Worm (Caenorhabditis elegans) whole organism, early embryonic: ENCODE data around the gene cdkl-1.

ENCODE experiments used
- B0310.2 ChIP-seq: sonication (generic microtip); optimal IDR thresholded peaks from 2 replicates; lab custom pipeline; 2016; ENCODE audit warnings: mild to moderate bottlenecking, missing genetic modification characterization, missing compliant biosample characterization
- F13C5.2 ChIP-seq: sonication (generic microtip); optimal IDR thresholded peaks from 2 replicates; lab custom pipeline; 2017; ENCODE audit warnings: mild to moderate bottlenecking, missing genetic modification characterization, inconsistent platforms, missing compliant biosample characterization
- aly-1 ChIP-seq: sonication (generic microtip); optimal IDR thresholded peaks from 2 replicates; lab custom pipeline; 2016; ENCODE audit warnings: missing genetic modification characterization, missing compliant biosample characterization
- ama-1 ChIP-seq: fragments of 150-350 bp; optimal IDR thresholded peaks from 2 replicates; lab custom pipeline; 2014
- ceh-13 ChIP-seq: fragments of 200-800 bp; sonication (Bioruptor generic); optimal IDR thresholded peaks from 2 replicates; lab custom pipeline; 2018; ENCODE audit warnings: mild to moderate bottlenecking, missing genetic modification characterization, missing compliant biosample characterization
- ceh-36 ChIP-seq: sonication (generic microtip); optimal IDR thresholded peaks from 2 replicates; lab custom pipeline; 2016; ENCODE audit warnings: missing genetic modification characterization, inconsistent platforms, missing compliant biosample characterization
- ets-7 ChIP-seq: sonication (generic microtip); optimal IDR thresholded peaks from 2 replicates; lab custom pipeline; 2016; ENCODE audit warnings: missing genotype, missing genetic modification characterization, missing compliant biosample characterization
- flt-1 ChIP-seq: fragments of 200-800 bp; sonication (Bioruptor generic); IDR thresholded peaks from 2 replicates; pipeline ENCODE4 v1.3.6; 2022; ENCODE audit warnings: missing genetic modification characterization, missing compliant biosample characterization
- hmbx-1 ChIP-seq: sonication (generic microtip); optimal IDR thresholded peaks from 2 replicates; lab custom pipeline; 2016; ENCODE audit warnings: mild to moderate bottlenecking, missing genetic modification characterization, missing compliant biosample characterization
- hmg-4 ChIP-seq: fragments of 200-800 bp; sonication (Bioruptor generic); optimal IDR thresholded peaks from 2 replicates; lab custom pipeline; 2018; ENCODE audit warnings: mild to moderate bottlenecking, missing genetic modification characterization, missing compliant biosample characterization
- hnd-1 ChIP-seq: sonication (generic microtip); optimal IDR thresholded peaks from 2 replicates; lab custom pipeline; 2016; ENCODE audit warnings: missing genetic modification characterization, missing compliant biosample characterization
- pes-1 ChIP-seq: fragments of 200-800 bp; sonication (Bioruptor generic); IDR thresholded peaks from 2 replicates; pipeline ENCODE4 v1.3.6; 2022; ENCODE audit warnings: missing genetic modification reagents, missing genetic modification characterization, missing compliant biosample characterization
- scrt-1 ChIP-seq: fragments of 200-800 bp; sonication (Bioruptor generic); IDR thresholded peaks from 2 replicates; pipeline ENCODE4 v1.3.6; 2022; ENCODE audit warnings: missing genetic modification characterization, missing compliant biosample characterization
- sea-1 ChIP-seq: fragments of 200-800 bp; sonication (Bioruptor generic); conservative IDR thresholded peaks from 2 replicates; pipeline ENCODE4 v1.3.6; 2022; ENCODE audit warnings: missing genetic modification characterization, missing compliant biosample characterization
- tbx-11 ChIP-seq: fragments of 200-800 bp; sonication (Bioruptor generic); IDR thresholded peaks from 2 replicates; pipeline ENCODE4 v1.3.6; 2022; ENCODE audit warnings: missing genetic modification characterization, missing compliant biosample characterization
- tbx-37 ChIP-seq: fragments of 200-800 bp; sonication (Bioruptor generic); conservative IDR thresholded peaks from 2 replicates; pipeline ENCODE4 v1.3.6; 2022; ENCODE audit warnings: missing genetic modification reagents, missing genetic modification characterization, missing compliant biosample characterization
- tra-4 ChIP-seq: sonication (generic microtip); optimal IDR thresholded peaks from 2 replicates; lab custom pipeline; 2017; ENCODE audit warnings: missing genetic modification characterization, missing compliant biosample characterization

The cdkl-1 gene

DNA sequence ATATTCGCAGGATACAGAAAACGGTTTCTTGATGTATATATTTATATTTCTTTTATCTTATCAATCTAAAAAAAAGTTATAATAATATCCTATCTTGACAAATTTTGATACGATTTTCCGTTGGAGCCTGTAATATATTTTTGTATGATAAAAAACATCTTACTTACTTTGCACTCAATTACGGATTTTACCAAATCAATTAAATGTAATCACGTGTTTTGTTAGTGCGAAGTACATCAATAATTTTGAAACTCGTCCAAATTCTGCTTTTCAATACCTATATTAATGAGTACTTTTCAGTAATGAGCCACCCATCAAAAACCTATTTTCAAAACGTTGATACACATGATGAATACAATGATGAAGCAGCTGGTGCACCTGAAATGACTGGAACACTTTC lies 50.7 kb downstream of the cdkl-1 start, which contains the start of gene T19C4.1:
TSS of gene T19C4.1 (plus strand) at position 301 of the 400 bp plus-strand sequence.
- TF ChIP-seq ama-1 (no peak), scrt-1 (GFP tag; lab: Robert Waterston, UW) (no peak), pes-1 (GFP tag; lab: Robert Waterston, UW) (no peak), hmg-4 (no peak), ceh-13 (GFP tag; lab: Kevin White, UChicago) (no peak), tbx-37 (GFP tag; lab: Robert Waterston, UW) (no peak), F13C5.2 (tag; lab: Kevin White, UChicago) (no peak), hmbx-1 (no peak), tbx-11 (GFP tag; lab: Robert Waterston, UW) (no peak), sea-1 (no peak), B0310.2 (tag; lab: Kevin White, UChicago) (no peak), hnd-1 (tag; lab: Kevin White, UChicago) (no peak), aly-1 (tag; lab: Kevin White, UChicago) (no peak), tra-4 (tag; lab: Kevin White, UChicago) (no peak), flt-1 (GFP tag; lab: Robert Waterston, UW) (no peak), ets-7 (no peak)

DNA sequence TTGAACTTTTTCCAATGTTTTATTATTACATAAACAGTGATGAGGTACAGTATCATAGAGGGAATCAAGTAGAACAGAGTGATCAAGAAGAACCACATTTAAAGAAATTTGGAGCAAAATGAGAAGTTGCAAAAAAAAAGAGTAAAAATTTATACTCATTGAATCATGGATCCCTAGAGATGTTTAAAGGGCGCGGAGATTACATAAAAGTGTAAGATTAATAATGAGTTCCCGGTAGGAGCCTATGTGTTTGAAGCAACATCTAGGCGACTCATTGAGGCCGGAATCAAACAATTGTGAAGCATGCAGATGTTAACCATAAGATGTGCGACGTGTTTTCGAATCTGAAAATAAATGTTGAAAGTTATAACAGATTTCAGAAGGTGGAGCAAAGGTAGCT lies 53.6 kb downstream of the cdkl-1 start, which contains the start of gene srg-39:
TSS of gene srg-39 (minus strand) at position 101 of the 400 bp plus-strand sequence.
- no peak for TF ChIP-seq tra-4 (tag; lab: Kevin White, UChicago)
- no peak for TF ChIP-seq F13C5.2 (tag; lab: Kevin White, UChicago)
- TF ChIP-seq tbx-11 (GFP tag; lab: Robert Waterston, UW) = no peak
- TF ChIP-seq ets-7 = no peak
- no peak for TF ChIP-seq ama-1
- TF ChIP-seq hnd-1 (tag; lab: Kevin White, UChicago) = no peak
- no peak for TF ChIP-seq B0310.2 (tag; lab: Kevin White, UChicago)
- TF ChIP-seq pes-1 (GFP tag; lab: Robert Waterston, UW) = no peak
- no peak for TF ChIP-seq hmbx-1
- TF ChIP-seq sea-1 = no peak

DNA sequence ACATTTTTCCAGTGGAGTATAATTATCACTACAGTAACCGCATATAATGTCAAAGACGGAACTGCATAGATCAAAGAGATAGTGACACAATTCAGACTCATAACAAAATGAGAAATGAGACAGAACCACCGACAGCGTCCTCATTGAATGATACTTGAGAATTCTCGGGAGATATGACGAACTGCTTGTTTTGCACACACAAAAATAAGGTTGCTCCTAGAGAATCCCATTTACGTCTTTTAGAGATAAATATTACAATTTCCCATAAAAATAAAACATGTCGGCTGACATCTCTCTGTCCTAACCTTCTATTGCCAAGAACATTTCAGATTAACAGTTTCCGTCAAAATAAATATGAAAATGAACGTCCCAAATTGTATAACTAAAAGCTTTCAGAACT lies 56.9 kb downstream of the cdkl-1 start, which contains the start of gene srg-38:
TSS of gene srg-38 (minus strand) at position 101 of the 400 bp plus-strand sequence.
- TF ChIP-seq hmg-4 (no peak), hmbx-1 (no peak), F13C5.2 (tag; lab: Kevin White, UChicago) (no peak), hnd-1 (tag; lab: Kevin White, UChicago) (no peak), ceh-13 (GFP tag; lab: Kevin White, UChicago) (no peak), flt-1 (GFP tag; lab: Robert Waterston, UW) (no peak), ceh-36 (tag; lab: Kevin White, UChicago) (no peak)

DNA sequence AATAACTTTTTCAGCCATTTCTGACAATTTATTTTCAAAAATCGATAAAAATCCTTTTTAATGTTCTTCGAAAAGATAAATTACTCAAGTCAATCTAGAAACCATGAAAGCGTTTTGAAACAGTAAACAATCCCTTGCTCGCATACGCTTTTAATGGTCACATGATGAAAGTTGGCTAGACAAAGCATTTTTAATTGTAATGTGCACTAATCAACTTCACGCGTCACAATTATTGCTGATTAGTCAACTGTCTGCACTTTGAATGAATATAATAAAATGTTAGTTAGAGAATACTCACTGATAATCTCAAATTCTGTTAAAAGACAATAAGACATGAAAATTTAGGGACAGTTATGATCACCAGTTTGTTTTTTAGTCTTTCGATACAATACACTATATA lies 57.9 kb downstream of the cdkl-1 start:
- no peak for TF ChIP-seq scrt-1 (GFP tag; lab: Robert Waterston, UW)
- no peak for TF ChIP-seq ets-7
- no peak for TF ChIP-seq pes-1 (GFP tag; lab: Robert Waterston, UW)
- no peak for TF ChIP-seq flt-1 (GFP tag; lab: Robert Waterston, UW)
- TF ChIP-seq hmg-4 = no peak
- no peak for TF ChIP-seq hnd-1 (tag; lab: Kevin White, UChicago)
- no peak for TF ChIP-seq tbx-11 (GFP tag; lab: Robert Waterston, UW)
- TF ChIP-seq ceh-36 (tag; lab: Kevin White, UChicago) = no peak
- no peak for TF ChIP-seq F13C5.2 (tag; lab: Kevin White, UChicago)
